Worm (Caenorhabditis elegans): ENCODE measurements around the gene rps-9.
A peak's percentile ranks its signal among the peaks of the same experiment; 100 is the strongest.
"Not testable (repeated sequence)": the region's sequence is repeated elsewhere in the genome, so short reads cannot be mapped to it uniquely, and the experiment has no call there.

Gene rps-9

DNA sequence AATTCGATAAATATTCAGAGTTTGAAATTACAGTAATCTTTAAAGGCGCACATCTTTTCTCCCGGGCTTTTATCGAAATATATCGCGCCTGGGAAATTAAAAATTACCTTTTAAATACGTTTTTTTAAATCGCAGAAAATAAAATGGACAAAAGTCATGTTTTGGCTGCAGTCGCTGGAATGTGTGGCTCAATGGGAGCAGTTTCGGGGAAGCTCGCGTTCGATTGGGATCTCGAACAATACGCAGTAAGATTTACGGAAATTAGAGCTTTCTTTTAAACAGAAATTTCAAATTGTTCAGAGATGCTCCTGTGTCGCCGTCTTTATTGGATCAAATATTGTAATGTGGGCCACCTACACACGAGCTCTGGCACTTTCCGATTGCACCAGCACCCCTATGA, 3.4 kb upstream of the rps-9 start, which contains the start of gene F40F8.12:
Gene F40F8.12, plus strand, starts transcription at position 301 of the 400 bp plus-strand sequence.
- TF ChIP-seq hpl-2 (GFP tag; optimal IDR thresholded peaks at IDR 0.05) (no peak), fkh-8 (tag; optimal IDR thresholded peaks at IDR 0.05) (no peak), nhr-28 (tag; optimal IDR thresholded peaks at IDR 0.05) (no peak)

DNA sequence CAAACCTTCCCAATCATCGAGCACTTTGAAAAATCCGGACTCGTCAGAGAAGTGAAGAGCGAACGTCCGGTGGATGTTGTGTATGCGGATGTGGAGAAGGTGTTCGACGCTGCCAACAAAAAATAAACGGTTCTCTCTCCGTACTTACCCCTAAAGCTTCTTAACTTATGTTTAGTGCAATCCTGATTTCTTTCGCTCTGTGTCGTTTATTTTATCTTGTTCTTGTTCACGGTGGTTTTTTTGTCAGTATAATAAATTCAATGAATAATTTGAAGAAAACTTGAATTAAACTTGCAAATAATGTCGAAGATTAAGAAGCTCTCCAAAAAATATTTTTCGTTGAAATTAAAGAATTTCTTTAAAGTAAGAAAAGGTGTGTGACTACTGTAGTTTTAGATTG, 2.8 kb upstream of the rps-9 start, which contains the start of gene F40F8.3:
Gene F40F8.3, plus strand, starts transcription at position 301 of the 400 bp plus-strand sequence.
- TF ChIP-seq unc-98 (GFP tag; IDR thresholded peaks at IDR 0.05) (no peak), lin-13 (GFP tag; optimal IDR thresholded peaks at IDR 0.05) (no peak)

DNA sequence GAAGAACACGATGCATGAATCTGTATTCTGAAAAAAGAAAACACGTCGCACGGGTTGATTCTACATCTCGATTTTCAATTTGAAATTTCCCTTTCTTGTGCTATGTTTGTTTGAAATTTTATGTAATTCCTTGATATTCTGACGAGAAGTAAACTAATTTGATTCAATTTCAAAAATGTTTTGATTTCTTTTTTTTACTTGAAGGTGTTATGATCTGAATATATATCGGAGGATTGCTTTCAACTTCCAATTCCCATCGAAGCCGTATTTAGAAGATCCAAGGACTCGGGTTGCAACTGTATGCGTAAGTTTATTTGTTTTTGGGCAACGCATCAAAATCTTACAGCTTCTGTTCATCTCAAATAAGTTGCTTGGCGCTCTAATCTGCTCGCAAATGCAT, 1.2 kb upstream of the rps-9 start, which contains the start of gene F40F8.1:
Gene F40F8.1, plus strand, starts transcription at position 301 of the 400 bp plus-strand sequence.
- no peak for TF ChIP-seq ztf-11 (tag; optimal IDR thresholded peaks at IDR 0.05)
- TF ChIP-seq nhr-76 (tag; optimal IDR thresholded peaks at IDR 0.05) = no peak
- no peak for TF ChIP-seq sox-4 (tag; optimal IDR thresholded peaks at IDR 0.05)
- TF ChIP-seq egl-27 (tag; optimal IDR thresholded peaks at IDR 0.05) = no peak
- no peak for TF ChIP-seq ceh-90 (tag; optimal IDR thresholded peaks at IDR 0.05)
- no peak for TF ChIP-seq irx-1 (tag; optimal IDR thresholded peaks at IDR 0.05)
- TF ChIP-seq skn-1 (tag; optimal IDR thresholded peaks at IDR 0.05) = no peak
- no peak for TF ChIP-seq lin-14 (GFP tag; optimal IDR thresholded peaks at IDR 0.05)
- no peak for TF ChIP-seq efl-3 (GFP tag; optimal IDR thresholded peaks at IDR 0.05)
- no peak for TF ChIP-seq ets-5 (GFP tag; IDR thresholded peaks at IDR 0.05)

DNA sequence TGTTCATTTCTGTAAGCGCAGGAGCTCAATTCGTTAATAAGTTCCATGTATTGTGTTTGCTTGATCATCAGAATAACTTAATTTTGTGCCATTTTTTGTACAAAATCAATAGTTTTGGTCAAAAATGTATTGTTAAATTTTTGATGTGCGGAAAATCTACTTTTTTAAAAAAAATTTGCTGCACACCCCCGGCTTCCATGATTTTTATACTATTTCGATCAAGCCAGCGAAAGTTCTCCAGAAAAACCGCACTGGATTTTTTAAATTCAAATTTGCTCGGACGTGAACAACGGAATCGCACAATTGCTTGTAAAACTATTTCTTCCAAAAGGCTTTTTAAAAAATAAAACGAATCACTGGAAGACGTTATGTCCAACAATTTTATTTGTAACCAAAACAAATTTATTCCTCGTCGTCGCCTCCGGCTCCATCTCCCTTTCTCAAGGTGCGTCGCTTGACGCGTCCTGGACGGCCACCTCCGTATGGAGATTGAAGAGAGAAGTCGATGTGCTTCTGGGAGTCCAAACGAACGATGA, 1.0 kb downstream of the rps-9 start:
- TF ChIP-seq ceh-8 (GFP tag; optimal IDR thresholded peaks at IDR 0.05) = no peak
- no peak for TF ChIP-seq snu-23 (GFP tag; optimal IDR thresholded peaks at IDR 0.05)
- TF ChIP-seq efl-1 (optimal IDR thresholded peaks at IDR 0.05) = no peak
- TF ChIP-seq efl-1 (GFP tag; optimal IDR thresholded peaks at IDR 0.05 in 1 of 2) = peak in 1 of 2 experiments; percentile 25
- no peak for TF ChIP-seq nhr-12 (tag; optimal IDR thresholded peaks at IDR 0.05)
- no peak for TF ChIP-seq hlh-17 (GFP tag; optimal IDR thresholded peaks at IDR 0.05; ENCODE audit: borderline replicate concordance)
- no peak for TF ChIP-seq egl-27 (tag; optimal IDR thresholded peaks at IDR 0.05)
- TF ChIP-seq lin-13 (GFP tag; optimal IDR thresholded peaks at IDR 0.05) = no peak
- no peak for TF ChIP-seq F16B12.6 (tag; optimal IDR thresholded peaks at IDR 0.05)
- no peak for TF ChIP-seq lin-14 (GFP tag; optimal IDR thresholded peaks at IDR 0.05)
- TF ChIP-seq sptf-1 (tag; optimal IDR thresholded peaks at IDR 0.05) = no peak
- peak in 1 of 2 experiments; percentile 49 for TF ChIP-seq lsy-2 (tag; optimal IDR thresholded peaks at IDR 0.05)
- no peak for TF ChIP-seq tlp-1 (tag; optimal IDR thresholded peaks at IDR 0.05)
- TF ChIP-seq unc-130 (tag; optimal IDR thresholded peaks at IDR 0.05) = no peak
- TF ChIP-seq alr-1 (tag; optimal IDR thresholded peaks at IDR 0.05; ENCODE audit: borderline replicate concordance) = no peak
- TF ChIP-seq ceh-90 (tag; optimal IDR thresholded peaks at IDR 0.05) = no peak
- no peak for TF ChIP-seq ztf-11 (tag; optimal IDR thresholded peaks at IDR 0.05)
- no peak for TF ChIP-seq C34B4.2 (tag; optimal IDR thresholded peaks at IDR 0.05)
- TF ChIP-seq sox-4 (tag; optimal IDR thresholded peaks at IDR 0.05) = no peak

DNA sequence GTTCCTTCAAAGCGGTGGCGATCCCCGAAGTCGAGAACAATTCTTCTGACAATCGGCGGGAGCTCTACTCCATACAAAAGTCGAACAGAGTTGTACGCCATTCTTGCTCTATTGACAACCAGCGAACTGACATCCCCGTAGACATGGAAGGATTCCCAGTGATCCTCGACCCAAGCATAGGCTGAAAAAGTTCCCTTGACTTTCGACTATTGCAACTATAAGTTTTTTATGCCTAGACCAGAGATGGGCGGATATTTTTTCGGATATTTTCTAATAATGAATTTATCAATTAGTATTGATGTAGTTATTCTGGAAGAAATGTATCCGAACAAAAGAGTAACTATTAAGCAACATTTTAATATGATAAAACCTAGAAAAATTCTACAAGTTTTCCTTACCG, 4.4 kb downstream of the rps-9 start, which contains the start of gene W10C6.2:
Gene W10C6.2, minus strand, starts transcription at position 101 of the 400 bp plus-strand sequence.
- TF ChIP-seq unc-86 (tag; optimal IDR thresholded peaks at IDR 0.05); hpl-2 (GFP tag; optimal IDR thresholded peaks at IDR 0.05); pax-3 (tag; optimal IDR thresholded peaks at IDR 0.05): not testable (repeated sequence)

DNA sequence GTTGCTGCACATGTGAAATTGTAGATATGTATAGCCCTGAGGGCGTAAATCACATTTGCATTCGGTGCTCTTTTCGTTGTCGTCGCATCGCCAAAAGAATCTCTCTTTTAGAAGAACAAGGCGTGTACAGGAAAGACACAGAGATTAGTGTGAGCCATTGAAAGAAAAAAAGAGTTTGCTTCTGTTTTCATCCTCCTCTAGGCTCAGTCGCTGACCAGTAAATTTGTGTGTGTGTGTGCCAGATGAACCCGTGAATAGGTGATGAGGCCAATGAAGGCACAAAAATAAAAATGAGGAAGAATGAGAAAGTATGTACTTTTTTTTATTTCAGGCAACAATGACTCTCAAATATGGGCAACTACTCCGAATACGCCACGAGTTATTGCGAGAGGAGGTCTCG, 13.7 kb downstream of the rps-9 start, which contains the start of gene mat-2:
Gene mat-2, plus strand, starts transcription at position 301 of the 400 bp plus-strand sequence.
- no peak for TF ChIP-seq efl-1 (optimal IDR thresholded peaks at IDR 0.05)
- TF ChIP-seq efl-1 (GFP tag; optimal IDR thresholded peaks at IDR 0.05 in 1 of 2) = peak in 1 of 2 experiments; percentile 68
- no peak for TF ChIP-seq mab-9 (GFP tag; IDR thresholded peaks at IDR 0.05)

All from whole organism, L1 larva.